Fruit fly (Drosophila melanogaster) whole organism, embryonic: ENCODE data around the gene CG34026.

Source experiments
- BtbVII ChIP-seq: fragments of 200-800 bp; sonication (Bioruptor generic); optimal IDR thresholded peaks from 3 replicates; lab custom pipeline; 2017; ENCODE audit warnings: missing biosample characterization, mild to moderate bottlenecking, missing genetic modification characterization
- CG10543 ChIP-seq: fragments of 200-800 bp; sonication (Bioruptor generic); optimal IDR thresholded peaks from 3 replicates; lab custom pipeline; 2017; ENCODE audit warnings: missing biosample characterization, mild to moderate bottlenecking, missing genetic modification characterization, moderate library complexity
- CG11093 ChIP-seq: fragments of 200-800 bp; sonication (Bioruptor generic); IDR thresholded peaks from 3 replicates; pipeline ENCODE4 v1.3.6; 2022; ENCODE audit warnings: missing biosample characterization, missing genetic modification characterization
- CG11723 ChIP-seq: fragments of 200-800 bp; sonication (Bioruptor generic); optimal IDR thresholded peaks from 2 replicates; lab custom pipeline; 2017; ENCODE audit warnings: missing biosample characterization, mild to moderate bottlenecking, missing genetic modification characterization
- CG12071 ChIP-seq: fragments of 200-800 bp; sonication (Bioruptor generic); optimal IDR thresholded peaks from 3 replicates; lab custom pipeline; 2018; ENCODE audit warnings: missing biosample characterization, mild to moderate bottlenecking, missing genetic modification characterization
- CG12769 ChIP-seq: fragments of 200-800 bp; sonication (Bioruptor generic); optimal IDR thresholded peaks from 2 replicates; lab custom pipeline; 2019; ENCODE audit warnings: missing biosample characterization, mild to moderate bottlenecking, missing genetic modification characterization, moderate library complexity
- CG13287 ChIP-seq: fragments of 200-800 bp; sonication (Bioruptor generic); IDR thresholded peaks from 2 replicates; pipeline ENCODE4 v1.3.6; 2022; ENCODE audit warnings: missing biosample characterization, missing genetic modification characterization; ENCODE audit not compliant: partially characterized antibody
- CG13894 ChIP-seq: fragments of 200-800 bp; sonication (Bioruptor generic); optimal IDR thresholded peaks from 3 replicates; lab custom pipeline; 2018; ENCODE audit warnings: missing biosample characterization, mild to moderate bottlenecking, missing genetic modification characterization, moderate library complexity
- CG14441 ChIP-seq: fragments of 200-800 bp; sonication (Bioruptor generic); IDR thresholded peaks from 2 replicates; pipeline ENCODE4 v1.3.6; 2022; ENCODE audit warnings: missing biosample characterization, missing genetic modification characterization
- CG14965 ChIP-seq: fragments of 200-800 bp; sonication (Bioruptor generic); optimal IDR thresholded peaks from 2 replicates; lab custom pipeline; 2016; ENCODE audit warnings: missing biosample characterization, missing genetic modification characterization, borderline replicate concordance
- CG15601 ChIP-seq: fragments of 200-800 bp; sonication (Bioruptor generic); optimal IDR thresholded peaks from 3 replicates; lab custom pipeline; 2019; ENCODE audit warnings: missing biosample characterization, mild to moderate bottlenecking, missing genetic modification characterization, moderate library complexity
- CG18619 ChIP-seq: fragments of 200-800 bp; sonication (Bioruptor generic); optimal IDR thresholded peaks from 3 replicates; lab custom pipeline; 2017; ENCODE audit warnings: missing biosample characterization, mild to moderate bottlenecking, missing genetic modification characterization
- CG30020 ChIP-seq: fragments of 200-800 bp; optimal IDR thresholded peaks from 2 replicates; lab custom pipeline; 2019; ENCODE audit warnings: missing biosample characterization, mild to moderate bottlenecking, missing genetic modification characterization, moderate library complexity
- CG32772 ChIP-seq: fragments of 200-800 bp; sonication (Bioruptor generic); IDR thresholded peaks from 2 replicates; pipeline ENCODE4 v1.3.6; 2022; ENCODE audit warnings: missing biosample characterization, missing genetic modification characterization
- CG33213 ChIP-seq: fragments of 200-800 bp; sonication (Bioruptor generic); optimal IDR thresholded peaks from 3 replicates; lab custom pipeline; 2016; ENCODE audit warnings: missing biosample characterization, missing genetic modification characterization
- CG3407 ChIP-seq: fragments of 200-800 bp; sonication (Bioruptor generic); optimal IDR thresholded peaks from 2 replicates; lab custom pipeline; 2018; ENCODE audit warnings: missing biosample characterization, mild to moderate bottlenecking, missing genetic modification characterization
- CG34224 ChIP-seq: fragments of 200-800 bp; sonication (Bioruptor generic); IDR thresholded peaks from 3 replicates; pipeline ENCODE4 v1.3.6; 2022; ENCODE audit warnings: missing biosample characterization, missing genetic modification characterization; ENCODE audit not compliant: partially characterized antibody
- CG3838 ChIP-seq: fragments of 200-800 bp; sonication (Bioruptor generic); optimal IDR thresholded peaks from 3 replicates; lab custom pipeline; 2016; ENCODE audit warnings: missing biosample characterization, missing genetic modification characterization
- CG3995 ChIP-seq: fragments of 200-800 bp; sonication (Bioruptor generic); optimal IDR thresholded peaks from 3 replicates; lab custom pipeline; 2016; ENCODE audit warnings: missing biosample characterization, missing genetic modification characterization
- CG4360 ChIP-seq: fragments of 200-800 bp; sonication (Bioruptor generic); IDR thresholded peaks from 2 replicates; pipeline ENCODE4 v1.3.6; 2022; ENCODE audit warnings: missing biosample characterization, missing genetic modification characterization
- CG7987 ChIP-seq: fragments of 200-800 bp; sonication (Bioruptor generic); optimal IDR thresholded peaks from 2 replicates; lab custom pipeline; 2018; ENCODE audit warnings: missing biosample characterization, mild to moderate bottlenecking, missing genetic modification characterization, moderate library complexity
- CG8478 ChIP-seq: fragments of >200 bp; optimal IDR thresholded peaks from 2 replicates; lab custom pipeline; 2018
- CG9932 ChIP-seq: fragments of 200-800 bp; sonication (Bioruptor generic); IDR thresholded peaks from 2 replicates; pipeline ENCODE4 v1.3.6; 2022; ENCODE audit warnings: missing biosample characterization, missing genetic modification characterization
- D19B ChIP-seq: fragments of 200-800 bp; sonication (Bioruptor generic); optimal IDR thresholded peaks from 2 replicates; lab custom pipeline; 2017; ENCODE audit warnings: missing biosample characterization, mild to moderate bottlenecking, missing genetic modification characterization
- Dll ChIP-seq: fragments of 200-800 bp; sonication (Bioruptor generic); IDR thresholded peaks from 4 replicates; pipeline ENCODE4 v1.3.6; 2022; ENCODE audit warnings: missing biosample characterization, missing genetic modification characterization; ENCODE audit not compliant: partially characterized antibody
- Fer3 ChIP-seq: fragments of 200-800 bp; sonication (Bioruptor generic); optimal IDR thresholded peaks from 2 replicates; lab custom pipeline; 2018; ENCODE audit warnings: missing biosample characterization, mild to moderate bottlenecking, missing genetic modification characterization, moderate library complexity
- Gug ChIP-seq: fragments of 200-800 bp; sonication (Bioruptor generic); IDR thresholded peaks from 4 replicates; pipeline ENCODE4 v1.3.6; 2022; ENCODE audit warnings: missing biosample characterization, missing genetic modification characterization
- Mad ChIP-seq: fragments of 200-800 bp; sonication (Bioruptor generic); optimal IDR thresholded peaks from 2 replicates; lab custom pipeline; 2016; ENCODE audit warnings: missing biosample characterization, missing genetic modification characterization
- Rfx ChIP-seq: fragments of 200-800 bp; sonication (Bioruptor generic); IDR thresholded peaks from 2 replicates; pipeline ENCODE4 v1.3.6; 2022; ENCODE audit warnings: missing biosample characterization, missing genetic modification characterization
- Sin3A ChIP-seq: fragments of >200 bp; optimal IDR thresholded peaks from 2 replicates; lab custom pipeline; 2018
- corto ChIP-seq: fragments of 200-800 bp; sonication (Bioruptor generic); optimal IDR thresholded peaks from 2 replicates; lab custom pipeline; 2016; ENCODE audit warnings: missing biosample characterization, mild to moderate bottlenecking, missing genetic modification characterization, moderate library complexity
- dimm ChIP-seq: fragments of 200-800 bp; sonication (Bioruptor generic); IDR thresholded peaks from 2 replicates; pipeline ENCODE4 v1.3.6; 2022; ENCODE audit warnings: missing biosample characterization, missing genetic modification characterization
- fu2 ChIP-seq: fragments of 200-800 bp; sonication (Bioruptor generic); optimal IDR thresholded peaks from 2 replicates; lab custom pipeline; 2016; ENCODE audit warnings: missing biosample characterization, missing genetic modification characterization
- gfzf ChIP-seq: fragments of 200-800 bp; sonication (Bioruptor generic); optimal IDR thresholded peaks from 2 replicates; lab custom pipeline; 2016; ENCODE audit warnings: missing biosample characterization, mild to moderate bottlenecking, missing genetic modification characterization, moderate library complexity
- gro ChIP-seq: fragments of 200-800 bp; sonication (Bioruptor generic); optimal IDR thresholded peaks from 2 replicates; lab custom pipeline; 2016; ENCODE audit warnings: missing biosample characterization, missing genetic modification characterization
- hbn ChIP-seq: fragments of 200-800 bp; sonication (Bioruptor generic); IDR thresholded peaks from 2 replicates; pipeline ENCODE4 v1.3.6; 2022; ENCODE audit warnings: missing biosample characterization, missing genetic modification characterization; ENCODE audit not compliant: partially characterized antibody
- hkb ChIP-seq, 2 experiments: fragments of 200-800 bp in 1 of 2; fragments of >200 bp in 1 of 2; sonication (Bioruptor generic) in 1 of 2; IDR thresholded peaks in 1 of 2; optimal IDR thresholded peaks in 1 of 2; 2 replicates each; pipeline versions ENCODE4 v1.3.6 to Lab custom; 2017 to 2022; ENCODE audit warnings: missing biosample characterization in 1 of 2, missing genetic modification characterization in 1 of 2
- ind ChIP-seq: fragments of 200-800 bp; sonication (Bioruptor generic); optimal IDR thresholded peaks from 3 replicates; lab custom pipeline; 2016; ENCODE audit warnings: missing biosample characterization, missing genetic modification characterization
- mam ChIP-seq: fragments of 200-800 bp; sonication (Bioruptor generic); optimal IDR thresholded peaks from 3 replicates; lab custom pipeline; 2016; ENCODE audit warnings: missing biosample characterization, missing genetic modification characterization
- org-1 ChIP-seq: fragments of 200-800 bp; sonication (Bioruptor generic); optimal IDR thresholded peaks from 2 replicates; lab custom pipeline; 2017; ENCODE audit warnings: missing biosample characterization, missing genetic modification characterization
- row ChIP-seq: fragments of 200-800 bp; sonication (Bioruptor generic); IDR thresholded peaks from 3 replicates; pipeline ENCODE4 v1.3.6; 2022; ENCODE audit warnings: missing biosample characterization, missing genetic modification characterization
- sd ChIP-seq: fragments of 200-800 bp; sonication (Bioruptor generic); optimal IDR thresholded peaks from 3 replicates; lab custom pipeline; 2018; ENCODE audit warnings: missing biosample characterization, mild to moderate bottlenecking, missing genetic modification characterization, moderate library complexity
- sens ChIP-seq: fragments of 200-800 bp; sonication (Bioruptor generic); peaks from one replicate; lab custom pipeline; 2016; ENCODE audit warnings: missing biosample characterization, missing genetic modification characterization
- sqz ChIP-seq: fragments of 200-800 bp; sonication (Bioruptor generic); optimal IDR thresholded peaks from 3 replicates; lab custom pipeline; 2018; ENCODE audit warnings: missing biosample characterization, mild to moderate bottlenecking, missing genetic modification characterization
- ttk ChIP-seq: fragments of 200-800 bp; sonication (Bioruptor generic); IDR thresholded peaks from 2 replicates; pipeline ENCODE4 v2.1.2; 2022; ENCODE audit warnings: missing biosample characterization, missing genetic modification characterization
- twi ChIP-seq: fragments of 200-800 bp; optimal IDR thresholded peaks from 2 replicates; lab custom pipeline; 2019; ENCODE audit warnings: missing biosample characterization, mild to moderate bottlenecking, missing genetic modification characterization, moderate library complexity
- unpg ChIP-seq: fragments of 200-800 bp; sonication (Bioruptor generic); optimal IDR thresholded peaks from 3 replicates; lab custom pipeline; 2018; ENCODE audit warnings: missing biosample characterization, mild to moderate bottlenecking, missing genetic modification characterization, moderate library complexity
- zfh2 ChIP-seq: fragments of 200-800 bp; sonication (Bioruptor generic); optimal IDR thresholded peaks from 2 replicates; lab custom pipeline; 2016; ENCODE audit warnings: missing biosample characterization, missing genetic modification characterization

The CG34026 gene

dm6 chrX:9578696-9579509 is 45.3 kb downstream of the CG34026 start (continued):
- no peak for TF ChIP-seq CG34224
- peak; percentile 98 for TF ChIP-seq CG11093 (GFP tag; lab: Robert Waterston, UW)
- peak; percentile 93 for TF ChIP-seq sqz (GFP tag; lab: Kevin White, UChicago)
- peak; percentile 99 for TF ChIP-seq Rfx (GFP tag; lab: Robert Waterston, UW)
- peak; percentile 99 for TF ChIP-seq CG32772 (GFP tag; lab: Robert Waterston, UW)
- peak; percentile 98 for TF ChIP-seq CG18619 (GFP tag; lab: Kevin White, UChicago)
- TF ChIP-seq CG12071 (GFP tag; lab: Kevin White, UChicago): peak; percentile 96
- peak; percentile 97 for TF ChIP-seq fu2 (GFP tag; lab: Kevin White, UChicago)
- TF ChIP-seq mam (GFP tag; lab: Kevin White, UChicago): peak; percentile 99
- TF ChIP-seq ind (GFP tag; lab: Kevin White, UChicago): peak; percentile 99
- TF ChIP-seq Sin3A (lab: Kevin White, UChicago): no peak
- peak; percentile 91 for TF ChIP-seq corto (GFP tag; lab: Kevin White, UChicago)
- peak; percentile 97 for TF ChIP-seq CG11723 (GFP tag; lab: Kevin White, UChicago)
- TF ChIP-seq hbn (GFP tag; lab: Robert Waterston, UW): no peak
- TF ChIP-seq twi (tag; lab: Kevin White, UChicago): peak; percentile 96
- TF ChIP-seq gfzf (GFP tag; lab: Kevin White, UChicago): peak; percentile 33
- TF ChIP-seq D19B (GFP tag; lab: Kevin White, UChicago): peak; percentile 92
- peak; percentile 98 for TF ChIP-seq unpg
- peak; percentile 97 for TF ChIP-seq org-1
- no peak for TF ChIP-seq CG8478 (lab: Kevin White, UChicago)
- peak; percentile 98 for TF ChIP-seq gro (GFP tag; lab: Kevin White, UChicago)
- TF ChIP-seq Gug (GFP tag; lab: Robert Waterston, UW): peak; percentile 99
- peak; percentile 98 for TF ChIP-seq Mad (GFP tag; lab: Kevin White, UChicago)
- TF ChIP-seq CG12769 (tag; lab: Kevin White, UChicago): peak; percentile 99
- TF ChIP-seq CG3838: peak; percentile 96
- no peak for TF ChIP-seq hkb (optimal IDR thresholded peaks at IDR 0.05; lab: Kevin White, UChicago)
- peak; percentile 98 for TF ChIP-seq hkb (GFP tag; IDR thresholded peaks at IDR 0.05; lab: Robert Waterston, UW)
- TF ChIP-seq CG13287 (GFP tag; lab: Robert Waterston, UW): no peak
- TF ChIP-seq CG14965 (GFP tag; lab: Kevin White, UChicago): peak; percentile 88
- TF ChIP-seq Dll (GFP tag; lab: Robert Waterston, UW): no peak
- peak; percentile 64 for TF ChIP-seq CG10543
- TF ChIP-seq CG9932 (GFP tag; lab: Robert Waterston, UW): peak; percentile 99
- peak; percentile 95 for TF ChIP-seq BtbVII (GFP tag; lab: Kevin White, UChicago)
- TF ChIP-seq CG33213: peak; percentile 98
- TF ChIP-seq, all 482 proteins: peak for 434

- TF ChIP-seq zfh2 (GFP tag; lab: Kevin White, UChicago) (peak; percentile 80), Dll (GFP tag; lab: Robert Waterston, UW) (peak; percentile 89), CG3995 (GFP tag; lab: Kevin White, UChicago) (peak; percentile 26), CG15601 (tag; lab: Kevin White, UChicago) (peak; percentile 40), CG13894 (tag; lab: Kevin White, UChicago) (peak; percentile 94), sd (tag; lab: Kevin White, UChicago) (no peak), CG3407 (no peak), Fer3 (tag; lab: Kevin White, UChicago) (peak; percentile 77), twi (tag; lab: Kevin White, UChicago) (no peak), CG4360 (GFP tag; lab: Robert Waterston, UW) (peak; percentile 76), CG14441 (GFP tag; lab: Robert Waterston, UW) (peak; percentile 81), sens (peak; percentile 94), ttk (peak; percentile 79), CG30020 (tag; lab: Kevin White, UChicago) (no peak), row (GFP tag; lab: Robert Waterston, UW) (peak; percentile 65), dimm (GFP tag; lab: Robert Waterston, UW) (no peak), CG7987 (GFP tag; lab: Kevin White, UChicago) (peak; percentile 80)
Observed at dm6 chrX:9579918-9580521, 46.4 kb downstream of the CG34026 start, which contains the start of gene LPCAT. Gene LPCAT (minus strand): TSS chrX:9579987.
